Worm (Caenorhabditis elegans) whole organism, young adult: ENCODE results near the gene Y81G3A.4.

Source experiments
- F49E8.2 ChIP-seq: sonication (generic microtip); optimal IDR thresholded peaks from 3 replicates; lab custom pipeline; 2017; ENCODE audit warnings: missing genetic modification characterization, mild to moderate bottlenecking, missing compliant biosample characterization, antibody characterized with exemption, moderate library complexity; ENCODE audit not compliant: insufficient read depth
- F57A8.1 ChIP-seq: fragments of 200-800 bp; sonication (Bioruptor generic); optimal IDR thresholded peaks from 2 replicates; lab custom pipeline; 2018; ENCODE audit warnings: mild to moderate bottlenecking, missing genetic modification characterization, moderate library complexity, missing compliant biosample characterization
- F57C9.4 ChIP-seq: sonication (generic microtip); optimal IDR thresholded peaks from 2 replicates; lab custom pipeline; 2017; ENCODE audit warnings: mild to moderate bottlenecking, missing genetic modification characterization, missing compliant biosample characterization
- ceh-27 ChIP-seq: fragments of 200-800 bp; sonication (Bioruptor generic); optimal IDR thresholded peaks from 2 replicates; lab custom pipeline; 2018; ENCODE audit warnings: mild to moderate bottlenecking, missing genetic modification characterization, moderate library complexity, missing compliant biosample characterization
- dpl-1 ChIP-seq: fragments of 150-350 bp; optimal IDR thresholded peaks from 2 replicates; lab custom pipeline; 2014; ENCODE audit warnings: missing biosample characterization, missing genetic modification reagents, missing genetic modification characterization
- lin-26 ChIP-seq: fragments of 200-800 bp; sonication (Bioruptor generic); IDR thresholded peaks from 2 replicates; pipeline ENCODE4 v1.3.6; 2022; ENCODE audit warnings: missing genetic modification reagents, missing genetic modification characterization, missing compliant biosample characterization
- madf-3 ChIP-seq: fragments of 200-800 bp; sonication (Bioruptor generic); IDR thresholded peaks from 2 replicates; pipeline ENCODE4 v1.3.6; 2022; ENCODE audit warnings: missing genetic modification reagents, missing genetic modification characterization, missing compliant biosample characterization
- nhr-27 ChIP-seq: fragments of 200-800 bp; sonication (Bioruptor generic); optimal IDR thresholded peaks from 2 replicates; lab custom pipeline; 2018; ENCODE audit warnings: mild to moderate bottlenecking, missing genetic modification characterization, moderate library complexity, missing compliant biosample characterization
- ztf-3 ChIP-seq: fragments of 200-800 bp; sonication (Bioruptor generic); optimal IDR thresholded peaks from 2 replicates; lab custom pipeline; 2018; ENCODE audit warnings: mild to moderate bottlenecking, missing genetic modification characterization, missing compliant biosample characterization

- TF ChIP-seq lin-26 (GFP tag; lab: Robert Waterston, UW) (no peak), dpl-1 (GFP tag; lab: Kevin White, UChicago) (no peak), ceh-27 (GFP tag; lab: Kevin White, UChicago) (no peak), F57A8.1 (no peak), ztf-3 (GFP tag; lab: Kevin White, UChicago) (no peak), nhr-27 (tag; lab: Kevin White, UChicago) (no peak), madf-3 (GFP tag; lab: Robert Waterston, UW) (no peak), F57C9.4 (no peak), F49E8.2 (tag; lab: Kevin White, UChicago) (no peak)
Observed at ce11 chrII:13078848-13079428, 12.3 kb upstream of the Y81G3A.4 start, which contains the start of gene F42G4.6.
